Comparison of ENCODE assay signal across 2 fruit fly cellular contexts in genomic region chrX:4322234-4323210, dm6.
A peak's percentile ranks its signal among the peaks of the same experiment; 100 is the strongest.
TF ChIP-seq lines count a peak whose summit lies in the region.

Gene norpA, plus strand, starts transcription at chrX:4322626.

TF ChIP-seq in whole organism, embryonic, 481 proteins besides CTCF, POLR2A, EP300 and RAD21 (continued from another document and continues in another):
- TF ChIP-seq bsh (GFP tag; optimal IDR thresholded peaks at IDR 0.05; lab: Kevin White, UChicago) = peak; percentile 5 to 54
- no peak for TF ChIP-seq peb (GFP tag; IDR thresholded peaks at IDR 0.05; lab: Robert Waterston, UW)
- TF ChIP-seq CG14667 (GFP tag; IDR thresholded peaks at IDR 0.05; lab: Robert Waterston, UW) = no peak
- no peak for TF ChIP-seq Dek (tag; optimal IDR thresholded peaks at IDR 0.05; lab: Kevin White, UChicago)
- no peak for TF ChIP-seq lola (GFP tag; optimal IDR thresholded peaks at IDR 0.05; lab: Kevin White, UChicago)
- no peak for TF ChIP-seq gsb (GFP tag; IDR thresholded peaks at IDR 0.05; lab: Robert Waterston, UW)
- no peak for TF ChIP-seq Dfd (GFP tag; optimal IDR thresholded peaks at IDR 0.05; lab: Kevin White, UChicago)
- TF ChIP-seq CG5953 (GFP tag; IDR thresholded peaks at IDR 0.05; lab: Robert Waterston, UW) = no peak
- no peak for TF ChIP-seq maf-S (GFP tag; optimal IDR thresholded peaks at IDR 0.05; lab: Kevin White, UChicago)
- TF ChIP-seq CG11696 (GFP tag; IDR thresholded peaks at IDR 0.05; lab: Robert Waterston, UW) = no peak
- TF ChIP-seq CG4617 (GFP tag; optimal IDR thresholded peaks at IDR 0.05; lab: Kevin White, UChicago; ENCODE audit: borderline replicate concordance) = no peak
- no peak for TF ChIP-seq CG17912 (GFP tag; optimal IDR thresholded peaks at IDR 0.05; lab: Kevin White, UChicago)
- TF ChIP-seq lab (GFP tag; optimal IDR thresholded peaks at IDR 0.05; lab: Kevin White, UChicago) = peak; percentile 44
- no peak for TF ChIP-seq cas (GFP tag; IDR thresholded peaks at IDR 0.05; lab: Robert Waterston, UW)
- TF ChIP-seq CG7987 (GFP tag; optimal IDR thresholded peaks at IDR 0.05; lab: Kevin White, UChicago) = no peak
- TF ChIP-seq BtbVII (GFP tag; optimal IDR thresholded peaks at IDR 0.05; lab: Kevin White, UChicago) = peak; percentile 30
- peak; percentile 39 for TF ChIP-seq Blimp-1 (GFP tag; optimal IDR thresholded peaks at IDR 0.05; lab: Kevin White, UChicago)
- TF ChIP-seq D19A (tag; optimal IDR thresholded peaks at IDR 0.05; lab: Kevin White, UChicago) = no peak
- TF ChIP-seq GATAe (GFP tag; conservative IDR thresholded peaks at IDR 0.05; lab: Robert Waterston, UW) = no peak
- no peak for TF ChIP-seq esg (GFP tag; conservative IDR thresholded peaks at IDR 0.05; lab: Robert Waterston, UW)
- peak; percentile 50 for TF ChIP-seq trem (tag; optimal IDR thresholded peaks at IDR 0.05; lab: Kevin White, UChicago)
- no peak for TF ChIP-seq CG4424 (GFP tag; optimal IDR thresholded peaks at IDR 0.05; lab: Kevin White, UChicago)
- no peak for TF ChIP-seq bcd (GFP tag; optimal IDR thresholded peaks at IDR 0.05; lab: Kevin White, UChicago)
- peak; percentile 24 for TF ChIP-seq CoRest (tag; optimal IDR thresholded peaks at IDR 0.05; lab: Kevin White, UChicago)
- TF ChIP-seq ham (GFP tag; IDR thresholded peaks at IDR 0.05; lab: Robert Waterston, UW) = no peak
- no peak for TF ChIP-seq CG3065 (GFP tag; optimal IDR thresholded peaks at IDR 0.05; lab: Kevin White, UChicago)
- TF ChIP-seq dmrt99B (tag; optimal IDR thresholded peaks at IDR 0.05; lab: Kevin White, UChicago) = peak; percentile 22
- peak; percentile 23 for TF ChIP-seq Fer1 (GFP tag; optimal IDR thresholded peaks at IDR 0.05; lab: Kevin White, UChicago)
- TF ChIP-seq CG3407 (GFP tag; optimal IDR thresholded peaks at IDR 0.05; lab: Kevin White, UChicago) = no peak
- TF ChIP-seq dimm (GFP tag; IDR thresholded peaks at IDR 0.05; lab: Robert Waterston, UW) = no peak
- TF ChIP-seq CG32767 (GFP tag; IDR thresholded peaks at IDR 0.05; lab: Robert Waterston, UW) = no peak; the same call in 1 of the 2 replicates
- peak; percentile 36 for TF ChIP-seq lilli (GFP tag; optimal IDR thresholded peaks at IDR 0.05; lab: Kevin White, UChicago)
- TF ChIP-seq CG31441 (GFP tag; IDR thresholded peaks at IDR 0.05; lab: Robert Waterston, UW) = no peak
- TF ChIP-seq Fer2 (tag; optimal IDR thresholded peaks at IDR 0.05; lab: Kevin White, UChicago) = no peak
- TF ChIP-seq CG17612 (GFP tag; IDR thresholded peaks at IDR 0.05; lab: Robert Waterston, UW) = no peak
- no peak for TF ChIP-seq CG1792 (GFP tag; optimal IDR thresholded peaks at IDR 0.05; lab: Kevin White, UChicago)
- TF ChIP-seq dati (GFP tag; IDR thresholded peaks at IDR 0.05; lab: Robert Waterston, UW) = no peak
- TF ChIP-seq Jarid2 (GFP tag; optimal IDR thresholded peaks at IDR 0.05; lab: Kevin White, UChicago) = peak; percentile 19
- peak; percentile 56 for TF ChIP-seq Ets97D (GFP tag; optimal IDR thresholded peaks at IDR 0.05; lab: Kevin White, UChicago)
- TF ChIP-seq amos (GFP tag; IDR thresholded peaks at IDR 0.05; lab: Robert Waterston, UW; ENCODE audit: partially characterized antibody) = peak; percentile 97
- TF ChIP-seq CG10267 (tag; optimal IDR thresholded peaks at IDR 0.05; lab: Kevin White, UChicago) = peak; percentile 23
- TF ChIP-seq yki (optimal IDR thresholded peaks at IDR 0.05; lab: Kevin White, UChicago) = no peak
- no peak for TF ChIP-seq cad (GFP tag; optimal IDR thresholded peaks at IDR 0.05; lab: Kevin White, UChicago)
- no peak for TF ChIP-seq Doc2 (GFP tag; IDR thresholded peaks at IDR 0.05; lab: Robert Waterston, UW)
- TF ChIP-seq Ada2b (GFP tag; IDR thresholded peaks at IDR 0.05; lab: Robert Waterston, UW) = no peak
- TF ChIP-seq hbn (GFP tag; IDR thresholded peaks at IDR 0.05; lab: Robert Waterston, UW; ENCODE audit: partially characterized antibody) = peak; percentile 90
- TF ChIP-seq CG9215 (GFP tag; IDR thresholded peaks at IDR 0.05; lab: Robert Waterston, UW) = no peak
- no peak for TF ChIP-seq otp (GFP tag; IDR thresholded peaks at IDR 0.05; lab: Robert Waterston, UW)
- no peak for TF ChIP-seq CG8944 (GFP tag; optimal IDR thresholded peaks at IDR 0.05; lab: Kevin White, UChicago)
- peak; percentile 88 for TF ChIP-seq zen2 (GFP tag; IDR thresholded peaks at IDR 0.05; lab: Robert Waterston, UW; ENCODE audit: partially characterized antibody)
- TF ChIP-seq CG34376 (GFP tag; optimal IDR thresholded peaks at IDR 0.05; lab: Kevin White, UChicago) = no peak
- no peak for TF ChIP-seq CG30020 (tag; optimal IDR thresholded peaks at IDR 0.05; lab: Kevin White, UChicago)
- TF ChIP-seq CG8388 (GFP tag; optimal IDR thresholded peaks at IDR 0.05; lab: Kevin White, UChicago) = peak; percentile 2
- no peak for TF ChIP-seq Antp (GFP tag; optimal IDR thresholded peaks at IDR 0.05; lab: Kevin White, UChicago)
- no peak for TF ChIP-seq MTF-1 (GFP tag; optimal IDR thresholded peaks at IDR 0.05; lab: Kevin White, UChicago; ENCODE audit: borderline replicate concordance)
- peak; percentile 93 for TF ChIP-seq ato (GFP tag; IDR thresholded peaks at IDR 0.05; lab: Robert Waterston, UW; ENCODE audit: partially characterized antibody)
- TF ChIP-seq org-1 (GFP tag; optimal IDR thresholded peaks at IDR 0.05; lab: Kevin White, UChicago) = no peak
- TF ChIP-seq ems (GFP tag; optimal IDR thresholded peaks at IDR 0.05; lab: Kevin White, UChicago) = peak; percentile 0
- peak; percentile 22 for TF ChIP-seq gcm2 (GFP tag; optimal IDR thresholded peaks at IDR 0.05; lab: Kevin White, UChicago)
- peak; percentile 89 for TF ChIP-seq Sry-δ (GFP tag; optimal IDR thresholded peaks at IDR 0.05; lab: Kevin White, UChicago)
- TF ChIP-seq CG15601 (tag; optimal IDR thresholded peaks at IDR 0.05; lab: Kevin White, UChicago) = no peak
- TF ChIP-seq CG9876 (GFP tag; optimal IDR thresholded peaks at IDR 0.05; lab: Kevin White, UChicago) = no peak
- peak; percentile 9 for TF ChIP-seq CG2120 (GFP tag; optimal IDR thresholded peaks at IDR 0.05; lab: Kevin White, UChicago)
- peak; percentile 15 for TF ChIP-seq CG18599 (GFP tag; optimal IDR thresholded peaks at IDR 0.05; lab: Kevin White, UChicago)
- no peak for TF ChIP-seq tup (GFP tag; optimal IDR thresholded peaks at IDR 0.05; lab: Kevin White, UChicago)
- TF ChIP-seq CG11504 (tag; optimal IDR thresholded peaks at IDR 0.05; lab: Kevin White, UChicago) = peak; percentile 53
- no peak for TF ChIP-seq CG14014 (GFP tag; IDR thresholded peaks at IDR 0.05; lab: Robert Waterston, UW)
- TF ChIP-seq Ravus (GFP tag; IDR thresholded peaks at IDR 0.05; lab: Robert Waterston, UW) = no peak

TF ChIP-seq in whole organism, prepupa, 60 proteins besides CTCF, POLR2A, EP300 and RAD21 (continued from another document):
- no peak for TF ChIP-seq fd59A (GFP tag; optimal IDR thresholded peaks at IDR 0.05; lab: Kevin White, UChicago)
- peak; percentile 56 for TF ChIP-seq Hr4 (GFP tag; optimal IDR thresholded peaks at IDR 0.05; lab: Kevin White, UChicago)
- TF ChIP-seq CG6163 (GFP tag; IDR thresholded peaks at IDR 0.05; lab: Robert Waterston, UW) = peak; percentile 51; the same call in 2 of the 3 replicates
- TF ChIP-seq CG31627 (GFP tag; optimal IDR thresholded peaks at IDR 0.05; lab: Kevin White, UChicago) = peak; percentile 61
- TF ChIP-seq net (GFP tag; optimal IDR thresholded peaks at IDR 0.05; lab: Kevin White, UChicago) = peak; percentile 59
- TF ChIP-seq CG10669 (GFP tag; optimal IDR thresholded peaks at IDR 0.05; lab: Kevin White, UChicago) = peak; percentile 19
